Fruit fly (Drosophila melanogaster) whole organism, prepupa: ENCODE measurements around the gene Atg4b.

Source experiments
- CG10669 ChIP-seq: fragments of 200-800 bp; sonication (Bioruptor generic); optimal IDR thresholded peaks from 3 replicates; lab custom pipeline; 2018; ENCODE audit warnings: missing biosample characterization, mild to moderate bottlenecking, missing genetic modification characterization, moderate library complexity
- CG11294 ChIP-seq: fragments of 200-800 bp; sonication (Bioruptor generic); IDR thresholded peaks from 2 replicates; pipeline ENCODE4 v1.3.6; 2022; ENCODE audit warnings: missing biosample characterization, missing genetic modification characterization
- CG11762 ChIP-seq: fragments of 200-800 bp; sonication (Bioruptor generic); optimal IDR thresholded peaks from 3 replicates; lab custom pipeline; 2016; ENCODE audit warnings: missing biosample characterization, missing genetic modification characterization; ENCODE audit not compliant: insufficient read depth
- CG1621 ChIP-seq: fragments of 200-800 bp; sonication (Bioruptor generic); optimal IDR thresholded peaks from 3 replicates; lab custom pipeline; 2018; ENCODE audit warnings: missing biosample characterization, mild to moderate bottlenecking, missing genetic modification characterization
- CG16779 ChIP-seq: fragments of 200-800 bp; sonication (Bioruptor generic); optimal IDR thresholded peaks from 3 replicates; lab custom pipeline; 2017; ENCODE audit warnings: missing biosample characterization, mild to moderate bottlenecking, missing genetic modification characterization
- CG3032 ChIP-seq: fragments of 200-800 bp; optimal IDR thresholded peaks from 2 replicates; lab custom pipeline; 2019; ENCODE audit warnings: missing biosample characterization, mild to moderate bottlenecking, missing genetic modification characterization, moderate library complexity
- CG31627 ChIP-seq: fragments of 200-800 bp; sonication (Bioruptor generic); optimal IDR thresholded peaks from 3 replicates; lab custom pipeline; 2016; ENCODE audit warnings: missing biosample characterization, missing genetic modification characterization
- CG32006 ChIP-seq: fragments of 200-800 bp; sonication (Bioruptor generic); optimal IDR thresholded peaks from 3 replicates; lab custom pipeline; 2017; ENCODE audit warnings: missing biosample characterization, mild to moderate bottlenecking, missing genetic modification characterization
- CG34406 ChIP-seq: fragments of 200-800 bp; sonication (Bioruptor generic); optimal IDR thresholded peaks from 3 replicates; lab custom pipeline; 2016; ENCODE audit warnings: missing biosample characterization, missing genetic modification characterization
- CG3919 ChIP-seq: fragments of 200-800 bp; sonication (Bioruptor generic); optimal IDR thresholded peaks from 3 replicates; lab custom pipeline; 2016; ENCODE audit warnings: missing biosample characterization, missing genetic modification characterization
- CG4318 ChIP-seq: fragments of 200-800 bp; sonication (Bioruptor generic); optimal IDR thresholded peaks from 3 replicates; lab custom pipeline; 2017; ENCODE audit warnings: missing biosample characterization, mild to moderate bottlenecking, missing genetic modification characterization
- CG6163 ChIP-seq: fragments of 200-800 bp; sonication (Bioruptor generic); IDR thresholded peaks from 3 replicates; pipeline ENCODE4 v1.3.6; 2022; ENCODE audit warnings: missing biosample characterization, missing genetic modification characterization
- CG6276 ChIP-seq: fragments of 200-800 bp; sonication (Bioruptor generic); optimal IDR thresholded peaks from 2 replicates; lab custom pipeline; 2017; ENCODE audit warnings: missing biosample characterization, mild to moderate bottlenecking, missing genetic modification characterization
- CG6792 ChIP-seq: fragments of 200-800 bp; sonication (Bioruptor generic); optimal IDR thresholded peaks from 3 replicates; lab custom pipeline; 2016; ENCODE audit warnings: missing biosample characterization, missing genetic modification characterization
- CG6808 ChIP-seq: fragments of 200-800 bp; sonication (Bioruptor generic); optimal IDR thresholded peaks from 3 replicates; lab custom pipeline; 2017; ENCODE audit warnings: missing biosample characterization, missing genetic modification characterization, mild to moderate bottlenecking, moderate library complexity, missing genetic modification reagents
- CG6854 ChIP-seq: fragments of 200-800 bp; sonication (Bioruptor generic); optimal IDR thresholded peaks from 2 replicates; lab custom pipeline; 2017; ENCODE audit warnings: missing biosample characterization, mild to moderate bottlenecking, missing genetic modification characterization
- CG7368 ChIP-seq: fragments of 200-800 bp; sonication (Bioruptor generic); optimal IDR thresholded peaks from 3 replicates; lab custom pipeline; 2016; ENCODE audit warnings: missing biosample characterization, missing genetic modification characterization
- CG8319 ChIP-seq: fragments of 200-800 bp; sonication (Bioruptor generic); optimal IDR thresholded peaks from 3 replicates; lab custom pipeline; 2016; ENCODE audit warnings: missing biosample characterization, missing genetic modification characterization
- CG9139 ChIP-seq: fragments of 200-800 bp; sonication (Bioruptor generic); optimal IDR thresholded peaks from 3 replicates; lab custom pipeline; 2017; ENCODE audit warnings: missing biosample characterization, mild to moderate bottlenecking, missing genetic modification characterization
- Eip75B ChIP-seq: fragments of 200-800 bp; sonication (Bioruptor generic); optimal IDR thresholded peaks from 3 replicates; lab custom pipeline; 2016; ENCODE audit warnings: missing biosample characterization, missing genetic modification characterization
- Eip78C ChIP-seq: fragments of 200-800 bp; sonication (Bioruptor generic); peaks from one replicate; lab custom pipeline; 2016; ENCODE audit warnings: missing biosample characterization, missing genetic modification characterization
- Ets96B ChIP-seq: fragments of 200-800 bp; optimal IDR thresholded peaks from 2 replicates; lab custom pipeline; 2019; ENCODE audit warnings: missing biosample characterization, mild to moderate bottlenecking, missing genetic modification characterization, moderate library complexity
- Hr38 ChIP-seq: sonication (Bioruptor generic); optimal IDR thresholded peaks from 2 replicates; lab custom pipeline; 2016; ENCODE audit warnings: missing biosample characterization, missing genetic modification characterization
- Hr39 ChIP-seq: fragments of 200-800 bp; sonication (Bioruptor generic); optimal IDR thresholded peaks from 2 replicates; lab custom pipeline; 2016; ENCODE audit warnings: missing biosample characterization, missing genetic modification characterization
- Hr4 ChIP-seq: fragments of 200-800 bp; sonication (Bioruptor generic); optimal IDR thresholded peaks from 3 replicates; lab custom pipeline; 2016; ENCODE audit warnings: missing biosample characterization, missing genetic modification characterization
- Met ChIP-seq: fragments of 200-800 bp; sonication (Bioruptor generic); optimal IDR thresholded peaks from 3 replicates; lab custom pipeline; 2016; ENCODE audit warnings: missing biosample characterization, missing genetic modification characterization
- Sox14 ChIP-seq: fragments of 200-800 bp; sonication (Bioruptor generic); optimal IDR thresholded peaks from 3 replicates; lab custom pipeline; 2016; ENCODE audit warnings: missing biosample characterization, missing genetic modification characterization
- achi ChIP-seq: fragments of 200-800 bp; sonication (Bioruptor generic); optimal IDR thresholded peaks from 3 replicates; lab custom pipeline; 2016; ENCODE audit warnings: missing biosample characterization, missing genetic modification characterization
- cyc ChIP-seq: fragments of 200-800 bp; sonication (Bioruptor generic); optimal IDR thresholded peaks from 3 replicates; lab custom pipeline; 2016; ENCODE audit warnings: missing biosample characterization, missing genetic modification characterization
- eg ChIP-seq: fragments of 200-800 bp; sonication (Bioruptor generic); IDR thresholded peaks from 3 replicates; pipeline ENCODE4 v1.3.6; 2022; ENCODE audit warnings: missing biosample characterization, missing genetic modification characterization
- esn ChIP-seq: fragments of 200-800 bp; sonication (Bioruptor generic); optimal IDR thresholded peaks from 2 replicates; lab custom pipeline; 2016; ENCODE audit warnings: missing biosample characterization, mild to moderate bottlenecking, missing genetic modification characterization, moderate library complexity
- fd85E ChIP-seq: fragments of 200-800 bp; sonication (Bioruptor generic); optimal IDR thresholded peaks from 3 replicates; lab custom pipeline; 2016; ENCODE audit warnings: missing biosample characterization, missing genetic modification characterization
- pdm3 ChIP-seq: fragments of 200-800 bp; sonication (Bioruptor generic); optimal IDR thresholded peaks from 3 replicates; lab custom pipeline; 2016; ENCODE audit warnings: missing biosample characterization, missing genetic modification characterization
- salr ChIP-seq, 2 experiments: fragments of 200-800 bp; sonication (Bioruptor generic); optimal IDR thresholded peaks; 3 replicates each; lab custom pipeline; 2016 to 2018; ENCODE audit warnings: missing biosample characterization in 2 of 2, missing genetic modification characterization in 2 of 2, mild to moderate bottlenecking in 1 of 2

Atg4b gene

dm6 chr3R:15340052-15340732 is 16.5 kb downstream of the Atg4b start, which contains the start of gene SerRS-m:
TSS of gene SerRS-m (plus strand) at chr3R:15340667.
- peak; percentile 2 for TF ChIP-seq esn (GFP tag; lab: Kevin White, UChicago)
- no peak for TF ChIP-seq Hr4 (GFP tag; lab: Kevin White, UChicago)

- TF ChIP-seq CG16779 (tag; lab: Kevin White, UChicago) = no peak
Measured at dm6 chr3R:15339111-15339510, 17.6 kb downstream of the Atg4b start.

- TF ChIP-seq esn (GFP tag; lab: Kevin White, UChicago) = peak; percentile 11
- no peak for TF ChIP-seq Hr39 (GFP tag; lab: Kevin White, UChicago)
- TF ChIP-seq CG34406 (GFP tag; lab: Kevin White, UChicago) = no peak
- no peak for TF ChIP-seq Sox14
- TF ChIP-seq CG6792 (GFP tag; lab: Kevin White, UChicago) = no peak
- peak; percentile 95 for TF ChIP-seq CG1621 (tag; lab: Kevin White, UChicago)
- peak; percentile 21 for TF ChIP-seq CG6854
- 0 out of 3 replicates have a peak, but pooled peaks have one; percentile 18 for TF ChIP-seq CG6163 (GFP tag; lab: Robert Waterston, UW)
- no peak for TF ChIP-seq CG32006 (GFP tag; lab: Kevin White, UChicago)
- peak; percentile 13 for TF ChIP-seq CG31627
- peak; percentile 27 for TF ChIP-seq CG3032
- no peak for TF ChIP-seq CG8319 (GFP tag; lab: Kevin White, UChicago)
- no peak for TF ChIP-seq CG11762 (GFP tag; lab: Kevin White, UChicago)
Measured at dm6 chr3R:15332994-15333393, 23.7 kb downstream of the Atg4b start, which contains the start of the genes Fkbp39 and Cyfip. TSS of gene Fkbp39 (minus strand) at chr3R:15333133. TSS of gene Cyfip (plus strand) at chr3R:15333266.

dm6 chr3R:15330472-15330871 is 26.3 kb downstream of the Atg4b start, which contains the start of gene mRpL9:
TSS of gene mRpL9 (plus strand) at chr3R:15330738.
- TF ChIP-seq CG31627 (peak; percentile 26), CG3032 (peak; percentile 31), fd85E (GFP tag; lab: Kevin White, UChicago) (no peak), CG10669 (no peak), Eip78C (GFP tag; lab: Kevin White, UChicago) (no peak), Met (GFP tag; lab: Kevin White, UChicago) (no peak), Ets96B (no peak), CG9139 (no peak), CG6792 (GFP tag; lab: Kevin White, UChicago) (no peak), CG3919 (GFP tag; lab: Kevin White, UChicago) (no peak), esn (GFP tag; lab: Kevin White, UChicago) (peak; percentile 40), achi (GFP tag; lab: Kevin White, UChicago) (no peak), CG6808 (GFP tag; lab: Kevin White, UChicago) (no peak), eg (GFP tag; lab: Robert Waterston, UW) (no peak), pdm3 (GFP tag; lab: Kevin White, UChicago) (no peak), CG16779 (tag; lab: Kevin White, UChicago) (no peak), salr (GFP tag; optimal IDR thresholded peaks at IDR 0.05; lab: Kevin White, UChicago) (no peak), Eip75B (no peak), CG6276 (GFP tag; lab: Kevin White, UChicago) (no peak), CG32006 (GFP tag; lab: Kevin White, UChicago) (no peak), CG11294 (GFP tag; lab: Robert Waterston, UW) (no peak), cyc (peak; percentile 33), CG1621 (tag; lab: Kevin White, UChicago) (no peak), CG8319 (GFP tag; lab: Kevin White, UChicago) (no peak), CG7368 (no peak), Hr38 (no peak), CG6854 (no peak), CG4318 (GFP tag; lab: Kevin White, UChicago) (no peak), Hr39 (GFP tag; lab: Kevin White, UChicago) (no peak)
